Worm (Caenorhabditis elegans) whole organism, L1 larva: ENCODE results near the gene C02H6.3.
A peak's percentile ranks its signal among the peaks of the same experiment; 100 is the strongest.

Experiments used
- F16B12.6 ChIP-seq: fragments of 150-350 bp; optimal IDR thresholded peaks from 2 replicates; lab custom pipeline; 2014; ENCODE audit warnings: missing biosample characterization, missing genetic modification characterization
- Y116A8C.19 ChIP-seq: sonication (generic microtip); optimal IDR thresholded peaks from 2 replicates; lab custom pipeline; 2016; ENCODE audit warnings: missing compliant biosample characterization, missing genetic modification characterization, borderline replicate concordance
- aha-1 ChIP-seq: fragments of 150-350 bp; optimal IDR thresholded peaks from 2 replicates; lab custom pipeline; 2014; ENCODE audit warnings: missing biosample characterization, missing genetic modification characterization
- alr-1 ChIP-seq: fragments of 200-800 bp; sonication (Bioruptor generic); optimal IDR thresholded peaks from 2 replicates; lab custom pipeline; 2018; ENCODE audit warnings: borderline replicate concordance, mild to moderate bottlenecking, missing genetic modification characterization, missing compliant biosample characterization
- blmp-1 ChIP-seq: fragments of 150-350 bp; optimal IDR thresholded peaks from 2 replicates; lab custom pipeline; 2014; ENCODE audit warnings: missing biosample characterization, missing genetic modification characterization
- ceh-8 ChIP-seq: fragments of 200-800 bp; sonication (Bioruptor generic); optimal IDR thresholded peaks from 2 replicates; lab custom pipeline; 2018; ENCODE audit warnings: mild to moderate bottlenecking, missing genetic modification characterization, moderate library complexity, missing compliant biosample characterization
- ceh-90 ChIP-seq: sonication (generic microtip); optimal IDR thresholded peaks from 2 replicates; lab custom pipeline; 2016; ENCODE audit warnings: missing genetic modification characterization, missing compliant biosample characterization
- efl-1 ChIP-seq, 4 experiments: fragments of 150-350 bp; optimal IDR thresholded peaks in 3 of 4; peaks in 1 of 4; 1 replicate in 1 of 4; 2 replicates in 3 of 4; lab custom pipeline; 2014; ENCODE audit warnings: missing biosample characterization in 2 of 4, missing genetic modification characterization in 2 of 4, missing genetic modification reagents in 2 of 4
- egl-27 ChIP-seq, 2 experiments: fragments of 150-350 bp in 1 of 2; sonication (generic microtip); optimal IDR thresholded peaks; 3 replicates each; lab custom pipeline; 2017 to 2018; ENCODE audit warnings: missing biosample characterization in 2 of 2, missing genetic modification characterization in 2 of 2, missing genetic modification reagents in 2 of 2
- elt-2 ChIP-seq: sonication (generic microtip); optimal IDR thresholded peaks from 2 replicates; lab custom pipeline; 2016; ENCODE audit warnings: missing genetic modification characterization, mild to moderate bottlenecking, inconsistent platforms, missing compliant biosample characterization, missing genetic modification reagents
- fkh-4 ChIP-seq: sonication (generic microtip); optimal IDR thresholded peaks from 2 replicates; lab custom pipeline; 2016; ENCODE audit warnings: missing compliant biosample characterization, missing genetic modification characterization, borderline replicate concordance
- fkh-8 ChIP-seq: sonication (generic microtip); optimal IDR thresholded peaks from 2 replicates; lab custom pipeline; 2016; ENCODE audit warnings: mild to moderate bottlenecking, missing genetic modification characterization, missing compliant biosample characterization
- hlh-4 ChIP-seq: sonication (generic microtip); optimal IDR thresholded peaks from 2 replicates; lab custom pipeline; 2016; ENCODE audit warnings: mild to moderate bottlenecking, missing genetic modification characterization, missing compliant biosample characterization
- lin-13 ChIP-seq: fragments of 150-350 bp; optimal IDR thresholded peaks from 2 replicates; lab custom pipeline; 2014; ENCODE audit warnings: missing biosample characterization, missing genetic modification reagents, missing genetic modification characterization
- lin-14 ChIP-seq: fragments of 200-800 bp; sonication (Bioruptor generic); optimal IDR thresholded peaks from 2 replicates; lab custom pipeline; 2018; ENCODE audit warnings: mild to moderate bottlenecking, missing genetic modification characterization, moderate library complexity, missing compliant biosample characterization
- lin-35 ChIP-seq, 2 experiments: fragments of 150-350 bp; optimal IDR thresholded peaks; 2 replicates each; lab custom pipeline; 2014; ENCODE audit warnings: missing biosample characterization in 2 of 2, missing genetic modification characterization in 2 of 2, missing genetic modification reagents in 2 of 2
- mab-9 ChIP-seq: fragments of 200-800 bp; sonication (Bioruptor generic); IDR thresholded peaks from 2 replicates; pipeline ENCODE4 v1.3.6; 2022; ENCODE audit warnings: missing genetic modification reagents, missing genetic modification characterization, missing compliant biosample characterization
- nhr-11 ChIP-seq: fragments of 150-350 bp; optimal IDR thresholded peaks from 2 replicates; lab custom pipeline; 2014; ENCODE audit warnings: missing biosample characterization, missing genetic modification characterization
- nhr-19 ChIP-seq: fragments of 200-800 bp; sonication (Bioruptor generic); conservative IDR thresholded peaks from 2 replicates; pipeline ENCODE4 v1.3.6; 2022; ENCODE audit warnings: missing genetic modification characterization, missing compliant biosample characterization
- nhr-71 ChIP-seq: sonication (generic microtip); optimal IDR thresholded peaks from 2 replicates; lab custom pipeline; 2016; ENCODE audit warnings: mild to moderate bottlenecking, missing genetic modification characterization, moderate library complexity, missing compliant biosample characterization
- nhr-76 ChIP-seq: sonication (generic microtip); optimal IDR thresholded peaks from 2 replicates; lab custom pipeline; 2017; ENCODE audit warnings: missing biosample characterization, missing genetic modification characterization
- nhr-85 ChIP-seq: sonication (generic microtip); peaks from one replicate; lab custom pipeline; 2016; ENCODE audit warnings: missing genetic modification characterization, inconsistent platforms, missing compliant biosample characterization
- nhr-90 ChIP-seq: sonication (generic microtip); optimal IDR thresholded peaks from 2 replicates; lab custom pipeline; 2016; ENCODE audit warnings: mild to moderate bottlenecking, missing genetic modification characterization, missing compliant biosample characterization; ENCODE audit not compliant: poor library complexity
- pag-3 ChIP-seq: sonication (generic microtip); optimal IDR thresholded peaks from 2 replicates; lab custom pipeline; 2017; ENCODE audit warnings: missing genetic modification characterization, mild to moderate bottlenecking, missing compliant biosample characterization, antibody characterized with exemption, borderline replicate concordance; ENCODE audit not compliant: insufficient read depth
- pqm-1 ChIP-seq: sonication (generic microtip); optimal IDR thresholded peaks from 3 replicates; lab custom pipeline; 2017; ENCODE audit warnings: missing biosample characterization, missing genetic modification characterization
- rnt-1 ChIP-seq: sonication (generic microtip); optimal IDR thresholded peaks from 2 replicates; lab custom pipeline; 2016; ENCODE audit warnings: mild to moderate bottlenecking, missing genetic modification characterization, moderate library complexity, missing compliant biosample characterization
- sox-4 ChIP-seq: sonication (generic microtip); optimal IDR thresholded peaks from 2 replicates; lab custom pipeline; 2016; ENCODE audit warnings: missing genetic modification characterization, missing compliant biosample characterization
- sup-37 ChIP-seq: fragments of 200-800 bp; sonication (Bioruptor generic); optimal IDR thresholded peaks from 2 replicates; lab custom pipeline; 2018; ENCODE audit warnings: mild to moderate bottlenecking, missing genetic modification characterization, missing compliant biosample characterization
- swsn-7 ChIP-seq: sonication (generic microtip); optimal IDR thresholded peaks from 2 replicates; lab custom pipeline; 2016; ENCODE audit warnings: missing genetic modification characterization, missing compliant biosample characterization
- unc-86 ChIP-seq: sonication (generic microtip); optimal IDR thresholded peaks from 2 replicates; lab custom pipeline; 2016; ENCODE audit warnings: missing genetic modification characterization, missing compliant biosample characterization
- xbp-1 ChIP-seq: sonication (generic microtip); optimal IDR thresholded peaks from 2 replicates; lab custom pipeline; 2016; ENCODE audit warnings: missing genetic modification characterization, missing compliant biosample characterization
- zip-4 ChIP-seq: fragments of 200-800 bp; sonication (Bioruptor generic); optimal IDR thresholded peaks from 2 replicates; lab custom pipeline; 2018; ENCODE audit warnings: mild to moderate bottlenecking, missing genetic modification characterization, moderate library complexity, missing compliant biosample characterization
- ztf-4 ChIP-seq: fragments of 150-350 bp; optimal IDR thresholded peaks from 2 replicates; lab custom pipeline; 2014; ENCODE audit warnings: missing biosample characterization, missing genetic modification characterization

The C02H6.3 gene

DNA sequence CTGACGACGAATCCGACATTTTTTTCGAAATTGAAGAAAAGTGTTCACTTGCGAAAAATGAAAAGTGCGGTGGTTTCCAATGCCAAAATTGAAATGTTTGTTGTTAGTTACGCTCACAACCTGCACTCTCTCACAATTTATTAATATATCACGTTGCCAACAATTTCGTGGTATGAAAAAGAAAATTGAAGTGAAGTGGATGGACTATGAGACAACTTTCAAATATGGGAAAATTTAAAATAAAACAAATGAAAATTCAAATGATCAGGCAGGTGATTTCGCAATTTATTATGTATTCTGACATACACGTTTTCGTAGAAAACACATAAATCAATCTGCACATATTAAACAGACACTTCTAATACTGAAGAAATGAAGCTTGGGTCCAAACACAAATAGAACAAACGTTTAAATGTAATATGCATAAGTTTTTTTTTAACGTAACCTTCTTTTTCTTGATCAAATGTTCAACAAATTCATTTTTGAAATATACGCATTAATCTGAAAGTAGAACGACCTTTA is 1.5 kb downstream of the C02H6.3 start, which contains the start of gene srp-6:
Gene srp-6, minus strand, starts transcription at position 51 of the 522 bp plus-strand sequence.
- TF ChIP-seq hlh-4 (tag; lab: Kevin White, UChicago) (peak; percentile 57), zip-4 (no peak), xbp-1 (no peak), sox-4 (tag; lab: Kevin White, UChicago) (no peak), pqm-1 (tag; lab: Kevin White, UChicago) (no peak), swsn-7 (no peak), lin-13 (GFP tag; lab: Kevin White, UChicago) (no peak), nhr-76 (no peak), ceh-90 (tag; lab: Kevin White, UChicago) (no peak), efl-1 (optimal IDR thresholded peaks at IDR 0.05; lab: Kevin White, UChicago) (no peak), efl-1 (GFP tag; optimal IDR thresholded peaks at IDR 0.05 in 1 of 2; lab: Kevin White, UChicago) (peak in 1 of 2 experiments; percentile 5), fkh-8 (tag; lab: Kevin White, UChicago) (peak; percentile 42), fkh-4 (tag; lab: Kevin White, UChicago) (no peak), unc-86 (no peak), mab-9 (GFP tag; lab: Robert Waterston, UW) (no peak), F16B12.6 (tag; lab: Kevin White, UChicago) (no peak), rnt-1 (tag; lab: Kevin White, UChicago) (no peak), Y116A8C.19 (tag; lab: Kevin White, UChicago) (no peak), lin-35 (GFP tag; optimal IDR thresholded peaks at IDR 0.05; lab: Kevin White, UChicago) (no peak), ztf-4 (tag; lab: Kevin White, UChicago) (no peak), nhr-90 (tag; lab: Kevin White, UChicago) (no peak), lin-14 (GFP tag; lab: Kevin White, UChicago) (peak; percentile 37), sup-37 (GFP tag; lab: Kevin White, UChicago) (no peak), nhr-11 (tag; lab: Kevin White, UChicago) (no peak), pag-3 (tag; lab: Kevin White, UChicago) (no peak), egl-27 (tag; optimal IDR thresholded peaks at IDR 0.05; lab: Kevin White, UChicago) (no peak), aha-1 (tag; lab: Kevin White, UChicago) (no peak), blmp-1 (tag; lab: Kevin White, UChicago) (peak; percentile 35), nhr-71 (peak; percentile 47), nhr-19 (no peak)

DNA sequence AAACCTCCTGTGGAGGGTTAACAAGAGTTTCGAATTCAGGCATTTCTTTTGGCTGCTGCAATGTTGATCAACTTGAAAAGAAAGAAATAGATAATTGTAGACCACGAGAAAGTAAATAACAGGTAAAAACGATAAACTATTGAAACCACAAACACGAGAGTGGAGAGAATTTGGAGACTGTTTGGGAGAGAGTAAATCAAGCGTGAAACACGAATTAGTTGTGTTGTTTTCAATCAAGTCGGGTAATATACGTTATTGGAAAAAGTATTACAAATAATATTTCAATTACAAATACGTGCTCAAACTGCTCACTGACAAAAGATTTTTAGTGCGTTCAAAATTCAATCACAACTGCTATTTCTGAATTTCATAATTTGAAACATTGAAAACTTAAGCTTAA is 6.6 kb downstream of the C02H6.3 start, which contains the start of gene C03G6.17:
Gene C03G6.17, minus strand, starts transcription at position 101 of the 400 bp plus-strand sequence.
- TF ChIP-seq blmp-1 (tag; lab: Kevin White, UChicago): peak; percentile 22
- no peak for TF ChIP-seq alr-1 (tag; lab: Kevin White, UChicago)
- TF ChIP-seq nhr-85 (tag; lab: Kevin White, UChicago): peak; percentile 63

DNA sequence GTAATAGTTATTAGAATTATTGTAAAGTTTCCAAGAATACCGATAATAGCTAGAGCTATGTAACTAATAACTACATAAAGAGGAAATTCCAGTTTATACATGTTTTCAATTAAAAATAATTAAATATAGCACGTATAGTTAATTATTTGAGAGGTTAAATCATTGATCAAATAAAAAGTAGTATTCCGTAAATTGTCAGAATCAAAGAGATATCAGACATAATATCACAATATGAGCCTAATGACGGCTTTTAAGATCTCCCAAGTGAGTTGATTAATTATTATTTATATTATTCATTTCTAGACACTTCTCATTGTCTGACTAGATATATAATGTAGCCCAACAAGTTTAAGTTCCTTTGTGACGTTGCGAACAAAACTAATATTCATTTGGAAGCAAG is 8.3 kb downstream of the C02H6.3 start, which contains the start of gene srsx-24:
Gene srsx-24, minus strand, starts transcription at position 101 of the 400 bp plus-strand sequence.
- TF ChIP-seq ceh-8 (GFP tag; lab: Kevin White, UChicago) (peak; percentile 40), elt-2 (tag; lab: Kevin White, UChicago) (no peak)

DNA sequence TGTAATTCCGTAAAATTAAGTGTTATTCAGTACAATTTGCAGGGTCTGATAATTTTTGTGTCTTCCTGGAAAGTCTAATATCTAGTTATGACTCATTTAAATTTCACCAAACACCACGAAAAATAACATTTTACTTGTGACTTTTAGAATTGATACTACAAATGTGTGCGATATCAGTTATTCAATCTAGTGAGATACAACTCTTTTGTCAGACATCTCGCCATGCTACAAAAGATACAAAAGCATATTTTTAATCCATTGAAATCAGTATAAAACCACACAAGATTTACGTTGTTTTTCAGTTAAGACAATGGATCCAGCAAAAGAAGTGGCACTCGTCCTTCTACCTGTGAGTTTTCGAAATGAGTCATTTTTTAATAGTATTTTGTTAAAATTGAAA is 13.6 kb downstream of the C02H6.3 start, which contains the start of gene srx-56:
Gene srx-56, plus strand, starts transcription at position 301 of the 400 bp plus-strand sequence.
- TF ChIP-seq ceh-8 (GFP tag; lab: Kevin White, UChicago) (no peak), fkh-8 (tag; lab: Kevin White, UChicago) (peak; percentile 50)
